Fruit fly (Drosophila melanogaster): ENCODE data around the gene msi.

msi gene

DNA sequence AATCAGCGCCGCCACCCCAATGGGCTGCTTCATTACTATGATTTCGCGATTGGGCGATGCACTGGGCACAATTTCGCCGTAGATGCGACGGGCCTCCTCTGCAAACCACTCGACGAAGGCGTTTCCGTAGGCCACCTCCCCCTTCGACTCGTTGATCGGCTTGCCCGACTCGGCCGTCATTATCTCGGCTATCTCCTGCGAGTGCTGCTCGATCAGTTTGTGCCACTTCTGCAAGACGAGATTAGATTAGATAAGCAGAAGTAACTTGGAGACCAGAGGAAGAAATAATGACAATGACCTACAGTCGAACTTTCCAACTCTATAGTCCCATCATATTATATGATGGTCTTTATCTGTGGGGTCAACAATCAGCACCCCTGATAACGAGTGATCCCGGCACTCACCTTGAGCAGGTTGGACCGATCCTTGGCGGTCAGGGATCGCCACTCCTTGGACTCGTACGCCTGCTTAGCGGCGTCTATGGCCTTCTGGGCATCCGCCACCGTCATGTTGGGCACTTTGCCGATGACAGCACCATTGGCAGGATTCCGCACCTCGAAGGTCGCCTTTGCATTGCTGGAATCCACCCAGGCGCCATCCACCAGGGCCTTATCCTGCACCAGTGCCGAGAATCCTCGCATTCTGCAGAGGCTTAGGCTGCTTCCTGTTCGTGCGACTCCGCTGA, 110.2 kb downstream of the msi start:
- TF ChIP-seq CTCF (optimal IDR thresholded peaks at IDR 0.05) (no peak), CG8478 (optimal IDR thresholded peaks at IDR 0.05) (no peak)

DNA sequence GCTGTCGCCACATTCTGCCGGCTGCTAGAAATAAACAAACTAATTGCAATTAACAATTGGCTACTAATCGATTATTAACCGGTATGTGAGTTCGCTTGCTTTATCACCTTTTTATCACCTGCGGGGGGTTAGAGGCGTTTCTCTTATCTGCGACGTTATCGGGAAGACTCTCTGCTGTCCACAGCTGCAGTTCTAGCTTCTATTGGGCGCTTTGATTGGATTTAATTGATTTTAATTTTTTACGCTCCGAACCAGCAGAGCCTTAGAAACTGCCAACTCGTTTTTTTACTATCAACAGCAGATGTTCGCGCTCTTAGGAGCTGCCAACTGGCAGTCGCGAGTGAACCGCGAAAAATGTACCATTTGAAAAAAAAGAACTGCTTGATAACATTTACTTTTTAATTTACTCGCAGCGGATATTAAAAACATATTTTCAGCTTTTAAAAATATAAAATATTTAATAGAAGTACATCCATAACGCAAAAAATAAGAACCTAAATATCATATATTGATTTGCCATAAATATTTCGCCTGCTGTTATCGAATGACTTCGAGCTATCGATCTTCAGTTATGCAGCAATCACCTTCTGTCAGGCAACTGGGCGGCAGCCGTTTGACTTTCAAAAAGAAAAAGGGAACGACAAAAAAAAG, 110.8 kb downstream of the msi start, which contains the start of gene Ssadh:
TSS of gene Ssadh (minus strand) at position 300 of the 651 bp plus-strand sequence.
- TF ChIP-seq CG8478 (optimal IDR thresholded peaks at IDR 0.05) = no peak
- TF ChIP-seq CTCF (optimal IDR thresholded peaks at IDR 0.05) = no peak

DNA sequence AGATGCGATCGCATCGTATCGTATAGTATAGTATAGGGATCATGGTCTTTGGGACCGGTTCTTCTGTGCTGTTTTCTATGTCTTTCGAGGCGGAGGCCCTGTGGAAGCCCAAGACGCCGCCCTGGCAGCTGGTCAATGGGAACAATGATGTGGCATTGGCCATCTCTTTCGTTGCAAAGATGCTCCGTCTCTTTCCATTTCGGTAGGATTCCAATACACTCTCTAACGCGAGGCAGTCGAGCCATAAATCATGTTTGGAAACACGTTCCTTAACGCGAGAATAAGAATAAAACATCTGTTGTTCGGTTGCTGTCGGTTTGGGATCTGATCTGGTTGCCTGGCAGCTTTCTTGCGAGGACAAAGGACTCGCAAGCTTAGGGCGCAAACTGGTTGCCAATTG, 112.7 kb downstream of the msi start:
- TF ChIP-seq CG8478 (optimal IDR thresholded peaks at IDR 0.05) (no peak), CTCF (optimal IDR thresholded peaks at IDR 0.05) (no peak)

- TF ChIP-seq CTCF (optimal IDR thresholded peaks at IDR 0.05) (no peak), CG8478 (optimal IDR thresholded peaks at IDR 0.05) (no peak)
Observed at dm6 chr3R:25630541-25630940, 114.6 kb downstream of the msi start.

DNA sequence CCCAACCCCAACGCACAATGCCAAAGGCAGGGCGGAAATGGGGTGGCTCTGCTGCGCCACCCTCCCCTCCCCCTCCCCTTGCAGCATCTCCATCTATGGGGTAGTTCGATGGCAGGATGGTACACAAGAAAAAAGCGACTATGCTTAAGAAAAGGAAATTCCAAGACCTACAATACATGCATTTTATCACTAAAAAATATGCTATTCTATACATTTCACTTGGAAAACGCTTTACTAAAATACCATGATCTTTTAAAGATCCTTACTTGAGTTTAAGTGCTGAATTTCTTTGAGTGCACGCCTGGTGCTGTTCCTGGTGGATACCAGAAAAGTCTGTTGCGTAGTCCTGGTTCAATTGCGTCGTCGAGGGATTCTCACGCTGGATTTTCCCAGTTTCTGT, 115.2 kb downstream of the msi start:
- no peak for TF ChIP-seq CG8478 (optimal IDR thresholded peaks at IDR 0.05)
- TF ChIP-seq CTCF (optimal IDR thresholded peaks at IDR 0.05) = no peak

DNA sequence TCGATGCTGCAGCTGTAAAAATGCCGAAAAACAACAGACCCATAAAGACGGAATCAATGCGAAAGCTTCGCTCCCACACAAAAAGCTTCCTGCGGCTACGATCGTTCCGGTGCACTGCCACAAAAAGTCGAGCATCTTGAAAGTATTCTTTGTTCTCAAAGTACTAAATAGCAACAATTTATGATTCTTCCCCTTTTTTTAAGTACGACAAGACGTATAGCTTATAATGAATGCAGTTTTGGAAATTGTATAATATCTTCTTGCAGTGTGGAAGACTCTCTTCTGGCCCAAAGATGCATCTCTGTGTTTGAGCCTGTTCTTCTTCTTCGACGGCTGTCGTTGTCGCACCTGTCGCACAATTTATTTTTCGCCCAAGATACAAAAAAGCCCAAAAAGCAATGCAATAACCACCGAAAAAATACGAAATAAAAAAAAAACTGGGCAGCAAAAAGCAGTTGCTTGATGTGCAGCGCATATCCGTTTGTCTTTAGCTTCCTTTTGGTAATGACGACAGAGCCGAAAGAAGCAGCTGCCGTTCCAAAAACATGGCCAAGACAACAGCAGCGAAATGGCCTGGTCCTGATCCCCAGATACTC, 118.0 kb downstream of the msi start:
- TF ChIP-seq CG8478 (optimal IDR thresholded peaks at IDR 0.05) = no peak
- no peak for TF ChIP-seq CTCF (optimal IDR thresholded peaks at IDR 0.05)

DNA sequence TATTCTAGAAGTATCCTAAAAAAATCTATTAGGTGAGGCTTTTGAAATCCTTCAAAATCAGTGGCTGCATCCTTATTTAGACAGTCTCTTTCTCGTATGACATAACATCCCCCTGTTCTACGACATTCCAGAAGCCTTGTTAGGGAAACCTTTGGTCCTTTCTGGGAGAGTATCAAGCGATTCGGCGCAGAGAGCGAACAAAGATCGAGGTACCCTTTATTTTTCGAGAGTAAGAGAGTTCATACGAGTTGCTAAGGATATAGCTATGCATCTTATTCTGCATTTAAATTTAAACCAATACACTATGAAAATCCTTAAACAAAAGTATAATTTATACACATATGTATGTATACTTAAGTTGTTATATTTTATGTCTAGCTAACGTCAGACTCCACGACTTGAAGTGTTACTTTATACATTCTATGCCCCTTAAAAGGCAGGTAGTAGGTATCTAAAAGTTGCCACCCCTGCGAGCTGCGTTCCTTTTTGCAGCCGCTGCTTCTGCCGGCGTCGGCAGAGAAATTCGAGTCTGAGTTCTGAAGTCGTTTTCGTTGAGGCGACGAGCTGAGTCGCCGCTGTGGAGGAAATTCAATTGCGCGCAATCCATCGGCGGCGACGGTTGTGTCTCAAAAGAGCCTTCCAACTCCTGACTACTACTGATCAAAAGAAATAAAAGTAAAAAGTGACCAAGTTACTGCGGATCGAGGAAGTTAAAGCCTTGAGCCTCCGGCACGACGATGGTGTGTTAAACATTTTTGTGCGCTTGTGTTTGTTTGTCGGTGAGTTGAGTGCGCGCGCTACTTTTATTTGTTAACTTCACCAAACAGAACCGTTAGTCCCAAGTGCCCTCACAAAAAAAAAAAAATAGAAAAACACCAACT, 121.6 kb downstream of the msi start, which contains the start of gene jigr1:
TSS of gene jigr1 (plus strand) at position 550 of the 881 bp plus-strand sequence.
- no peak for TF ChIP-seq CTCF (optimal IDR thresholded peaks at IDR 0.05)

DNA sequence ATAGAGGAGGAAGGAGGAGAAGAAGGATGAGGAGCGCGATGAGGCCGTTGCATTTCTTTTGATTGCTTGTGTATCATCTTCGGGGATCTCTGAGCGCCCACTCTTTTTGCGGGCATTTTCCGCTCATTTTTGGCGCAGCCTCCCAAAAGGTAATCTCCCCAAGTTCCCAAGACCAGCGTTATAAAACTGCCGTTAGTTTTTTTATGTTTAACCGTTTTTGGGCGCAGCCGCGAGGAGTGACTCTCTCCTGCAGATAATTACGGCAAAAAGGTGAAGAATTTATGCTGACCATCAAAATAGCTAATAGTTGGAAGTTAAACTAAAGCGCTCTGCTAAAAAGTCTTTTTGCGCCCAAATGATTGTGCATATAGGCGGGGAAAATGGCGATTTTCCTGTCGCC, 122.5 kb downstream of the msi start:
- TF ChIP-seq CG8478 (optimal IDR thresholded peaks at IDR 0.05) (no peak), CTCF (optimal IDR thresholded peaks at IDR 0.05) (no peak)

dm6 chr3R:25638961-25639360, 123.0 kb downstream of the msi start:
- TF ChIP-seq CG8478 (optimal IDR thresholded peaks at IDR 0.05) (no peak), CTCF (optimal IDR thresholded peaks at IDR 0.05) (no peak)

- TF ChIP-seq CG8478 (optimal IDR thresholded peaks at IDR 0.05) (no peak), CTCF (optimal IDR thresholded peaks at IDR 0.05) (no peak)
Observed at dm6 chr3R:25640463-25640862, 124.5 kb downstream of the msi start.

dm6 chr3R:25644172-25644571, 128.3 kb downstream of the msi start:
- TF ChIP-seq CG8478 (optimal IDR thresholded peaks at IDR 0.05) (no peak), CTCF (optimal IDR thresholded peaks at IDR 0.05) (no peak)

DNA sequence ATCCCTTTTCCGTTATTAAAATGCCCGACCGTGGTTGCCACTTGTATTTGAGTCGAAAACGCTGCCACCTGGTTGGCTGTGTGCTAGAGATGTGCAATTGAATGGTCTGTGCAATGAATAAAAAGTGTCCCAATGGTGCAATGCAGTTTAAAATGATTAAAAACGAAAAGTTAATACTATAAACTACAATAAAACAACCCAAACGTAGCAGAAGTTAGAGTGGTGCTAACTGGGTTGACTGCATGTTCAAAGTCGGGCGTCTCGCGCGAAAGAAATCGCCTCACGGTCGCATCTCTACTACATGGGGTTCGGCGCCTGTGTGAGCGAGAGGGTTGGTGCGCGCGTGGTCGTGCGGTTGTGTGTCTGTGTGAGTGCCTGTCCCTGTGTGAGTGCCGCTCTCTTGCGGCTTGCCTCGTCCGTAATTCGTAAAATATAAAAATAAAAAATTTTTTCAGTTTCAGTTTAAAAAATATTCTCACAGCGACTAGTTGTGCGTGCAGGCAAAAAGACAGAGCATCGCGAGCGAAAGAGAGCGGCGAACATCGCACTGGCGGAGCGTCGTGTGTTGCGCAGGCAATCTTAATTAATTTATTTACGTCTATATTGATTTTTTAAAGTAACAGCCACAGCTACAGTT, 131.1 kb downstream of the msi start:
- TF ChIP-seq CTCF (optimal IDR thresholded peaks at IDR 0.05) (peak in 1 of 2 experiments; percentile 26), CG8478 (optimal IDR thresholded peaks at IDR 0.05) (no peak)

DNA sequence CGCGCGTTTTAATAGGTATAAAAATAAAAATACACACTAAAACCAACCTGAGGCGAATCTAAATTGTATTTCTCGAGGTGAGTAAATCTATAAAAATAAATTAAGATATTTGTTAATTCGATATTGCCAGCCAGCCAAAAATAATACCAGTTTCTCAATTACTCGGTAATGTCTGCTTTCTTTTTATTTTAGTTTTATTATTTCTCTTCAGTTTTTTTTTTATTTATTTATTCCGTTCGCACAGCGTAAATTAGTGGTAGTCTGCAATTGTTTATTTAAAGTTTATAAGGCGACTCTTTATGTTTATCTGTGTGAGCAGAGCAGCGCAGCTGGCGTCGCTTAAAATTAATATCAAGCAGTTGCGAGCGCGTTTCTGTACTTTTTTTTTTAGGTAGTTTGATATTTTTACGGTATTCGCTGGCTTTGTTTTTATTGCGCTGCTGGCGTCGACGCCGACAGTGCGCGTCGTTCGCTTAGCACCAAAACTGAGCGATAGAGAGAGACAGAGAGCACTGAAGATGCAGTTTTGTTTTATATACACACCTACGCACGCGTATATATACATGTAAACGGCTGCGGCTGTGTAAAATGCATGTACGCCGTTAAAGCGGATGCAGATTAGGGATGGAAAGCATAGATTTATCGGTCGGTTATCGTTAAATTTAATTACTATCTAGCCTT, 131.8 kb downstream of the msi start:
- TF ChIP-seq CG8478 (optimal IDR thresholded peaks at IDR 0.05) (no peak), CTCF (optimal IDR thresholded peaks at IDR 0.05) (peak; percentile 38 to 62)

dm6 chr3R:25648258-25648606, 132.3 kb downstream of the msi start:
- no peak for TF ChIP-seq CTCF (optimal IDR thresholded peaks at IDR 0.05)
- no peak for TF ChIP-seq CG8478 (optimal IDR thresholded peaks at IDR 0.05)
